Worm (Caenorhabditis elegans) whole organism, early embryonic: ENCODE results near the gene dib-1.

Experiments
- B0310.2 ChIP-seq: sonication (generic microtip); optimal IDR thresholded peaks from 2 replicates; lab custom pipeline; 2016; ENCODE audit warnings: mild to moderate bottlenecking, missing genetic modification characterization, missing compliant biosample characterization
- F13C5.2 ChIP-seq: sonication (generic microtip); optimal IDR thresholded peaks from 2 replicates; lab custom pipeline; 2017; ENCODE audit warnings: mild to moderate bottlenecking, missing genetic modification characterization, inconsistent platforms, missing compliant biosample characterization
- aly-1 ChIP-seq: sonication (generic microtip); optimal IDR thresholded peaks from 2 replicates; lab custom pipeline; 2016; ENCODE audit warnings: missing genetic modification characterization, missing compliant biosample characterization
- ama-1 ChIP-seq: fragments of 150-350 bp; optimal IDR thresholded peaks from 2 replicates; lab custom pipeline; 2014
- ceh-13 ChIP-seq: fragments of 200-800 bp; sonication (Bioruptor generic); optimal IDR thresholded peaks from 2 replicates; lab custom pipeline; 2018; ENCODE audit warnings: mild to moderate bottlenecking, missing genetic modification characterization, missing compliant biosample characterization
- ceh-36 ChIP-seq: sonication (generic microtip); optimal IDR thresholded peaks from 2 replicates; lab custom pipeline; 2016; ENCODE audit warnings: missing genetic modification characterization, inconsistent platforms, missing compliant biosample characterization
- ets-7 ChIP-seq: sonication (generic microtip); optimal IDR thresholded peaks from 2 replicates; lab custom pipeline; 2016; ENCODE audit warnings: missing genotype, missing genetic modification characterization, missing compliant biosample characterization
- flt-1 ChIP-seq: fragments of 200-800 bp; sonication (Bioruptor generic); IDR thresholded peaks from 2 replicates; pipeline ENCODE4 v1.3.6; 2022; ENCODE audit warnings: missing genetic modification characterization, missing compliant biosample characterization
- hmbx-1 ChIP-seq: sonication (generic microtip); optimal IDR thresholded peaks from 2 replicates; lab custom pipeline; 2016; ENCODE audit warnings: mild to moderate bottlenecking, missing genetic modification characterization, missing compliant biosample characterization
- hmg-4 ChIP-seq: fragments of 200-800 bp; sonication (Bioruptor generic); optimal IDR thresholded peaks from 2 replicates; lab custom pipeline; 2018; ENCODE audit warnings: mild to moderate bottlenecking, missing genetic modification characterization, missing compliant biosample characterization
- hnd-1 ChIP-seq: sonication (generic microtip); optimal IDR thresholded peaks from 2 replicates; lab custom pipeline; 2016; ENCODE audit warnings: missing genetic modification characterization, missing compliant biosample characterization
- pes-1 ChIP-seq: fragments of 200-800 bp; sonication (Bioruptor generic); IDR thresholded peaks from 2 replicates; pipeline ENCODE4 v1.3.6; 2022; ENCODE audit warnings: missing genetic modification reagents, missing genetic modification characterization, missing compliant biosample characterization
- scrt-1 ChIP-seq: fragments of 200-800 bp; sonication (Bioruptor generic); IDR thresholded peaks from 2 replicates; pipeline ENCODE4 v1.3.6; 2022; ENCODE audit warnings: missing genetic modification characterization, missing compliant biosample characterization
- sea-1 ChIP-seq: fragments of 200-800 bp; sonication (Bioruptor generic); conservative IDR thresholded peaks from 2 replicates; pipeline ENCODE4 v1.3.6; 2022; ENCODE audit warnings: missing genetic modification characterization, missing compliant biosample characterization
- tbx-11 ChIP-seq: fragments of 200-800 bp; sonication (Bioruptor generic); IDR thresholded peaks from 2 replicates; pipeline ENCODE4 v1.3.6; 2022; ENCODE audit warnings: missing genetic modification characterization, missing compliant biosample characterization
- tbx-37 ChIP-seq: fragments of 200-800 bp; sonication (Bioruptor generic); conservative IDR thresholded peaks from 2 replicates; pipeline ENCODE4 v1.3.6; 2022; ENCODE audit warnings: missing genetic modification reagents, missing genetic modification characterization, missing compliant biosample characterization
- tra-4 ChIP-seq: sonication (generic microtip); optimal IDR thresholded peaks from 2 replicates; lab custom pipeline; 2017; ENCODE audit warnings: missing genetic modification characterization, missing compliant biosample characterization

Gene dib-1

DNA sequence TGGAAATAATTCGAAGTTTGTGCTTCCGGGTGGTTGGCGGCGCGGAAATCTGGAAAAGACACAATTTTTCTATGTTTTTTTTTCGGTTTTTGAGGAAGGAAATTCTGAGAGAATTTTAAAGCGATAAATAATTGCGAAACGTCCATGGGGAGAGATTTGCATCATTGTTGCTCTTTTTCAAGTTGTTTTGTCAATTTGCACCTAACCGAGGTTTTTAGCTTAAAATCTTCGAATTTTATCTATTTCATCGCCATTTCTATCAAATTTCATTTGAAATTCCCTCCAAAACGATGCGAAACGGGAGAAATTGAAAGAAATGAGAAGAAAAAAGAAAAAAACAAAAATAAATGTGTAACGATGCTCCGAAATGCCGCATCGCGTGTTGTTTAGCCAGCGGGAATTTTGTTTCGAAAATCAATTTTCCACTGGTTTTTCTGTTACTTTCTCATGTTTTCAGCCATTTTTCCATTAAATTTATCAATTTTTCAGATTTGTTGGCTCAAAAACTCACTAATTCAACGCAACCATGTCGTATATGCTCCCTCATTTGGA lies at the start of gene dib-1, which contains the start of gene nprt-1:
TSS of gene dib-1 (plus strand) at position 482 of the 552 bp plus-strand sequence.
TSS of gene nprt-1 (minus strand) at position 51 of the 552 bp plus-strand sequence.
- TF ChIP-seq F13C5.2 (tag; lab: Kevin White, UChicago) (peak; percentile 21), tbx-11 (GFP tag; lab: Robert Waterston, UW) (no peak)

DNA sequence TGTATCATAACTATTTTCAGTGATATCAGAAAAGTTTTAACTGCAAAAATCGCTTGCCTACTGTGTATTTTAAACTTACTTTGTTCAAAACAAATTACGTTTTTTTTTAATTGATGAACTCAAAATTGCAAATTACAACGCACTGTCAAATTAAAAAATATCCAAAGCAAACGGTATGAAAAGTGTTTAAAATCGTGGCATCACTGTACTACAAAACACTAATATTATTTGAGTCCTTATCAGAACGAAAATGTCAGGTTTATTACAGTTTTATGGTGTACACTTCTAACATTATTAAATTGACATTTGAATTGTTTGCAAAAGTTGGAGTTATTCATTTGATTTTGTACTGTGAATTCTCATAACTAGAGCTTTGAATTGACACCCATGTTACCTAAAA lies 49.4 kb upstream of the dib-1 start, which contains the start of gene clec-83:
TSS of gene clec-83 (minus strand) at position 213 of the 400 bp plus-strand sequence.
- TF ChIP-seq ceh-36 (no peak), hnd-1 (tag; lab: Kevin White, UChicago) (no peak), ceh-13 (GFP tag; lab: Kevin White, UChicago) (no peak), tbx-37 (no peak), ama-1 (lab: Kevin White, UChicago) (no peak), tbx-11 (GFP tag; lab: Robert Waterston, UW) (no peak), pes-1 (GFP tag; lab: Robert Waterston, UW) (no peak), aly-1 (no peak), hmg-4 (GFP tag; lab: Kevin White, UChicago) (no peak), sea-1 (GFP tag; lab: Robert Waterston, UW) (no peak), tra-4 (tag; lab: Kevin White, UChicago) (no peak), flt-1 (no peak), hmbx-1 (tag; lab: Kevin White, UChicago) (no peak), F13C5.2 (tag; lab: Kevin White, UChicago) (no peak)

- no peak for TF ChIP-seq tbx-37
- TF ChIP-seq hmbx-1 (tag; lab: Kevin White, UChicago): no peak
- no peak for TF ChIP-seq ets-7 (tag; lab: Kevin White, UChicago)
- no peak for TF ChIP-seq flt-1
- no peak for TF ChIP-seq ama-1 (lab: Kevin White, UChicago)
- TF ChIP-seq tra-4 (tag; lab: Kevin White, UChicago): no peak
- TF ChIP-seq tbx-11 (GFP tag; lab: Robert Waterston, UW): no peak
- no peak for TF ChIP-seq hnd-1 (tag; lab: Kevin White, UChicago)
- no peak for TF ChIP-seq pes-1 (GFP tag; lab: Robert Waterston, UW)
- no peak for TF ChIP-seq F13C5.2 (tag; lab: Kevin White, UChicago)
- TF ChIP-seq aly-1: no peak
- no peak for TF ChIP-seq sea-1 (GFP tag; lab: Robert Waterston, UW)
Measured at ce11 chrIV:2842162-2842561, 48.5 kb upstream of the dib-1 start, which contains the start of gene clec-84. clec-84 (plus strand) TSS chrIV:2842462.

DNA sequence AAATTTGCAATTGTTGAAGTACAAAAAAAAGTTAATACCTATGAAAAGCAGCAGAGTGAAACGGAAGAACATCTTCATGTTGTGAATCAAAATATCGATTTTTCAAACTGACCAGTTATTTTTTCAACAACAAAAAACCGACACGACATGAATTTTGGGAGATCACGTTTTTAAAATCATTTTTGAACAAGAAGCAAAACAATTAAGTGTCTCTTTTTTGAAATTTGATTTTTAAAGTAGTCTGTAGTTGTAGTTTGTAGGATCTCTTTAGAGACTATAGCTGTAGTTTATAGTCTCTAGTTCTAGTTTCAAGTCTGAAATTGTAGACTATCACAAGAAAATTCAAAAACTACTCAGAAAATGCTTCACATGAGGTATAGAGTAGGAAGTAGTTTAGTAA lies 46.8 kb upstream of the dib-1 start, which contains the start of gene Y54G2A.15:
TSS of gene Y54G2A.15 (minus strand) at position 101 of the 400 bp plus-strand sequence.
- TF ChIP-seq flt-1: no peak
- TF ChIP-seq aly-1: no peak
- no peak for TF ChIP-seq F13C5.2 (tag; lab: Kevin White, UChicago)
- TF ChIP-seq hmg-4 (GFP tag; lab: Kevin White, UChicago): no peak
- no peak for TF ChIP-seq ama-1 (lab: Kevin White, UChicago)
- no peak for TF ChIP-seq scrt-1
- no peak for TF ChIP-seq B0310.2 (tag; lab: Kevin White, UChicago)
- no peak for TF ChIP-seq hmbx-1 (tag; lab: Kevin White, UChicago)
- TF ChIP-seq ceh-13 (GFP tag; lab: Kevin White, UChicago): no peak
- no peak for TF ChIP-seq tbx-37
- TF ChIP-seq sea-1 (GFP tag; lab: Robert Waterston, UW): no peak
- no peak for TF ChIP-seq tbx-11 (GFP tag; lab: Robert Waterston, UW)
- no peak for TF ChIP-seq tra-4 (tag; lab: Kevin White, UChicago)
- TF ChIP-seq ceh-36: no peak
- TF ChIP-seq hnd-1 (tag; lab: Kevin White, UChicago): no peak
- TF ChIP-seq pes-1 (GFP tag; lab: Robert Waterston, UW): no peak
- TF ChIP-seq ets-7 (tag; lab: Kevin White, UChicago): no peak

ce11 chrIV:2846264-2846663 lies 44.4 kb upstream of the dib-1 start, which contains the start of gene Y54G2A.40:
Y54G2A.40 (plus strand) TSS chrIV:2846476.
- TF ChIP-seq ceh-13 (GFP tag; lab: Kevin White, UChicago): no peak
- TF ChIP-seq ceh-36: no peak
- no peak for TF ChIP-seq scrt-1
- no peak for TF ChIP-seq hnd-1 (tag; lab: Kevin White, UChicago)
- no peak for TF ChIP-seq tra-4 (tag; lab: Kevin White, UChicago)
- no peak for TF ChIP-seq flt-1
- no peak for TF ChIP-seq ama-1 (lab: Kevin White, UChicago)
- no peak for TF ChIP-seq ets-7 (tag; lab: Kevin White, UChicago)
- no peak for TF ChIP-seq F13C5.2 (tag; lab: Kevin White, UChicago)
- no peak for TF ChIP-seq hmg-4 (GFP tag; lab: Kevin White, UChicago)
- no peak for TF ChIP-seq aly-1
- TF ChIP-seq tbx-11 (GFP tag; lab: Robert Waterston, UW): no peak
- no peak for TF ChIP-seq sea-1 (GFP tag; lab: Robert Waterston, UW)
- no peak for TF ChIP-seq pes-1 (GFP tag; lab: Robert Waterston, UW)
- no peak for TF ChIP-seq hmbx-1 (tag; lab: Kevin White, UChicago)
- no peak for TF ChIP-seq tbx-37
- no peak for TF ChIP-seq B0310.2 (tag; lab: Kevin White, UChicago)

DNA sequence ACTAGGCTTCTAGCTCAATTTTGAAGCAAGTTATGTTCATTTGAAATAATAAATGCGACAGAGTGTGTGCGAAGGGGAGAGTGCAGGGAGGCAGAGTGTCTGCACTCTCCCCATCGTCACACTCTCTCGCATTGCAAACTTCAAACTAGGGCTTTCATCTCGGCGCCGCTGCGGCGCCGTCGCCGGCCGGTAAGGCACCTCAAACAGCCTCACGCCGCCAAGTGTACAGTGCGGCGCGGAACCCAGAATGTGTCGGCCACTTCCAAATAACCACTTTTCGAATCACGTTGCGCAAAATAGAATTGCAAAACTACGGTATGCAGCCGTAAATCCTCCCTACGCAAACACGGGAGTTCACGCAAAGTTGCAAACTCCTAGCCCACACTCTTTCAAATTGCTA lies 41.4 kb upstream of the dib-1 start:
- TF ChIP-seq hmbx-1 (tag; lab: Kevin White, UChicago) (no peak), sea-1 (GFP tag; lab: Robert Waterston, UW) (no peak), scrt-1 (no peak), B0310.2 (tag; lab: Kevin White, UChicago) (no peak), hnd-1 (tag; lab: Kevin White, UChicago) (no peak), tbx-37 (no peak), F13C5.2 (tag; lab: Kevin White, UChicago) (no peak), tbx-11 (GFP tag; lab: Robert Waterston, UW) (no peak), ceh-13 (GFP tag; lab: Kevin White, UChicago) (no peak), pes-1 (GFP tag; lab: Robert Waterston, UW) (no peak), aly-1 (no peak), ets-7 (tag; lab: Kevin White, UChicago) (no peak), tra-4 (tag; lab: Kevin White, UChicago) (no peak), flt-1 (no peak), ama-1 (lab: Kevin White, UChicago) (no peak), ceh-36 (no peak), hmg-4 (GFP tag; lab: Kevin White, UChicago) (no peak)
